Worm (Caenorhabditis elegans): ENCODE data around the gene nhr-185.

ce11 chrV:3800378-3800777, 46.8 kb downstream of the nhr-185 start, which contains the start of gene srt-30:
- no peak for TF ChIP-seq nfya-1 (tag; optimal IDR thresholded peaks at IDR 0.05; ENCODE audit: borderline replicate concordance, insufficient read depth)
- no peak for TF ChIP-seq tbp1 (GFP tag; optimal IDR thresholded peaks at IDR 0.05)
- TF ChIP-seq attf-6 (GFP tag; IDR thresholded peaks at IDR 0.05): no peak
- TF ChIP-seq ama-1 (optimal IDR thresholded peaks at IDR 0.05): no peak
- no peak for TF ChIP-seq ama-1 (GFP tag; optimal IDR thresholded peaks at IDR 0.05)
- no peak for TF ChIP-seq dpl-1 (GFP tag; optimal IDR thresholded peaks at IDR 0.05)
- TF ChIP-seq let-526 (GFP tag; IDR thresholded peaks at IDR 0.05): no peak
- TF ChIP-seq lin-26 (GFP tag; IDR thresholded peaks at IDR 0.05): no peak
- TF ChIP-seq F49E8.2 (tag; optimal IDR thresholded peaks at IDR 0.05; ENCODE audit: insufficient read depth): no peak
- TF ChIP-seq T26A5.8 (tag; optimal IDR thresholded peaks at IDR 0.05): no peak
- no peak for TF ChIP-seq rec-8 (tag; optimal IDR thresholded peaks at IDR 0.05)
